Fruit fly (Drosophila melanogaster) ovary, adult (tissue): ENCODE measurements around the gene CG5880.
A peak's percentile ranks its signal among the peaks of the same experiment; 100 is the strongest.

ENCODE experiments used
- CG17801 ChIP-seq: fragments of 200-800 bp; optimal IDR thresholded peaks from 2 replicates; lab custom pipeline; 2019; ENCODE audit warnings: missing biosample characterization, mild to moderate bottlenecking, missing genetic modification characterization, moderate library complexity; ENCODE audit not compliant: partially characterized antibody

CG5880 gene

dm6 chr3R:27116465-27117092 is at the start of gene CG5880, which contains the start of gene CG6066:
Gene CG5880 (plus strand): TSS chr3R:27116745.
Gene CG6066 (minus strand): TSS chr3R:27116707.
- no peak for TF ChIP-seq CG17801 (GFP tag; lab: Kevin White, UChicago)

dm6 chr3R:27067362-27067761 is 49.2 kb upstream of the CG5880 start:
- no peak for TF ChIP-seq CG17801 (GFP tag; lab: Kevin White, UChicago)

- TF ChIP-seq CG17801 (GFP tag; lab: Kevin White, UChicago), result no peak
These were observed 47.3 kb upstream of the CG5880 start for dm6 chr3R:27069201-27069600.

- TF ChIP-seq CG17801 (GFP tag; lab: Kevin White, UChicago), result peak; percentile 23
These were observed 46.5 kb upstream of the CG5880 start, which contains the start of gene spz for dm6 chr3R:27069810-27070625. Gene spz (minus strand): TSS chr3R:27070070.

dm6 chr3R:27070906-27071498 is 45.5 kb upstream of the CG5880 start:
- TF ChIP-seq CG17801 (GFP tag; lab: Kevin White, UChicago), result no peak

dm6 chr3R:27075694-27076093 is 40.9 kb upstream of the CG5880 start, which contains the start of gene CG14257:
Gene CG14257 (plus strand): TSS chr3R:27075870.
- TF ChIP-seq CG17801 (GFP tag; lab: Kevin White, UChicago), result no peak

dm6 chr3R:27076618-27077017 is 39.9 kb upstream of the CG5880 start:
- TF ChIP-seq CG17801 (GFP tag; lab: Kevin White, UChicago), result no peak

dm6 chr3R:27082752-27083151 is 33.8 kb upstream of the CG5880 start:
- no peak for TF ChIP-seq CG17801 (GFP tag; lab: Kevin White, UChicago)

dm6 chr3R:27084528-27085052 is 32.0 kb upstream of the CG5880 start:
- TF ChIP-seq CG17801 (GFP tag; lab: Kevin White, UChicago), result no peak

dm6 chr3R:27087549-27087948 is 29.0 kb upstream of the CG5880 start, which contains the start of gene Cpr97Ea:
Gene Cpr97Ea (minus strand): TSS chr3R:27087778.
- no peak for TF ChIP-seq CG17801 (GFP tag; lab: Kevin White, UChicago)

- no peak for TF ChIP-seq CG17801 (GFP tag; lab: Kevin White, UChicago)
These were observed 25.4 kb upstream of the CG5880 start, which contains the start of gene Cpr97Eb for dm6 chr3R:27091106-27091505. Gene Cpr97Eb (minus strand): TSS chr3R:27091130.

dm6 chr3R:27092263-27092662 is 24.3 kb upstream of the CG5880 start:
- no peak for TF ChIP-seq CG17801 (GFP tag; lab: Kevin White, UChicago)

- no peak for TF ChIP-seq CG17801 (GFP tag; lab: Kevin White, UChicago)
These were observed 23.7 kb upstream of the CG5880 start, which contains the start of gene CG14258 for dm6 chr3R:27092843-27093242. Gene CG14258 (plus strand): TSS chr3R:27093143.

- TF ChIP-seq CG17801 (GFP tag; lab: Kevin White, UChicago), result no peak
These were observed 22.3 kb upstream of the CG5880 start, which contains the start of gene CG14259 for dm6 chr3R:27094233-27094632. Gene CG14259 (plus strand): TSS chr3R:27094533.

dm6 chr3R:27098638-27099037 is 17.9 kb upstream of the CG5880 start:
- no peak for TF ChIP-seq CG17801 (GFP tag; lab: Kevin White, UChicago)
